Worm (Caenorhabditis elegans) whole organism, early embryonic: Measurements from ENCODE around the gene sru-30.

Source experiments
- ama-1 ChIP-seq: fragments of 150-350 bp; optimal IDR thresholded peaks from 2 replicates; lab custom pipeline; 2014
- flt-1 ChIP-seq: fragments of 200-800 bp; sonication (Bioruptor generic); IDR thresholded peaks from 2 replicates; pipeline ENCODE4 v1.3.6; 2022; ENCODE audit warnings: missing genetic modification characterization, missing compliant biosample characterization
- tbx-37 ChIP-seq: fragments of 200-800 bp; sonication (Bioruptor generic); conservative IDR thresholded peaks from 2 replicates; pipeline ENCODE4 v1.3.6; 2022; ENCODE audit warnings: missing genetic modification reagents, missing genetic modification characterization, missing compliant biosample characterization

DNA sequence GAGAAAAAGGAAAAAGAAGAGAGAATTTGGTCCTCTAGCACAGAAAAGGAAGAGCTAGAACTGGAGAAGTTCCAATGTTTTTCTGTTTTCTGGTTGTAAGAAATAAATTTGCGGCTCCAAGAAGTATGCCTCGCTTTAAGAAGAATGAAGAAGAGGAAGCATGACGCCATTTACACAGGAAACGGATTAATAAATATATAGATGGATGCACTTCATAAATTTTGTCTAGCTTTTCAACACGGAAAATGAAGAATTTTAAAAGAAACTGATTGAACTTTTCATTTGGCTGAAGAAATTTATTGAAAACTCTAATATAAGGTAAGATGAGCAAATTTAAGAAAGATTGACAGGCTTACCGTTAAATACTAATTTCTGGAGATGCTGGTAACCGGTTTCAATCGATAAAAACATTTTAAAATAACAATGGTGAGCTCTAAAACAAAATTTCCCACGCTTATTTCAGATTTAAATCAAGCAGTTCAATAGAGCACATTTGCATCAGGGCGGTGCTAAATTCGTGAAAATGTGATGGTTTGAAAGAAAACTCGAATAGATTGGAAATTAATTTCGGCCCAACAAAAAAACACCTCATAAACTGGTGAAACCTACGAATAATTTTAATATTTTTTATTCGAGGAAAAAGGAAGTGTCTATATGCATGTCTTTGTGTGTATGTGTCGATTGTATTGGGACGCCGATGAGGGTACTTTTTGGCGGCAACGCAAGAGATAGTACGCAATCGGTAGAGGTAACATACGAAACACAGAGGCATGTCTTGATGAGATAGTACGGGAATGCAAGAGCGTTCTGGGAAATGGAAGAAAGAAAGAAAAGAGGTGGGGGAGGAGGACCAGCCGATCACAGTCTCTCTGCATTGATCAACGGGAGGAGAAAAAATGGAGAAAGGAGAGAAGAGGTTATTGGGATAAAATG is 42.6 kb downstream of the sru-30 start:
- TF ChIP-seq tbx-37 (GFP tag; lab: Robert Waterston, UW) (no peak), ama-1 (lab: Kevin White, UChicago) (no peak), flt-1 (GFP tag; lab: Robert Waterston, UW) (no peak)
